Worm (Caenorhabditis elegans) whole organism, young adult: Measurements from ENCODE around the gene skr-13.

Experiments used
- Y56A3A.18 ChIP-seq: fragments of 200-800 bp; sonication (Bioruptor generic); IDR thresholded peaks from 2 replicates; pipeline ENCODE4 v1.3.6; 2022; ENCODE audit warnings: missing genetic modification reagents, missing genetic modification characterization, missing compliant biosample characterization
- ama-1 ChIP-seq, 3 experiments: fragments of 150-350 bp in 1 of 3; sonication (generic microtip) in 2 of 3; optimal IDR thresholded peaks; 2 replicates each; lab custom pipeline; 2014 to 2018; ENCODE audit warnings: missing biosample characterization in 2 of 3, missing genetic modification characterization in 2 of 3, missing genetic modification reagents in 2 of 3
- ceh-27 ChIP-seq: fragments of 200-800 bp; sonication (Bioruptor generic); optimal IDR thresholded peaks from 2 replicates; lab custom pipeline; 2018; ENCODE audit warnings: mild to moderate bottlenecking, missing genetic modification characterization, moderate library complexity, missing compliant biosample characterization
- ceh-40 ChIP-seq: fragments of 200-800 bp; sonication (Bioruptor generic); IDR thresholded peaks from 2 replicates; pipeline ENCODE4 v1.3.6; 2022; ENCODE audit warnings: missing genetic modification characterization, missing compliant biosample characterization
- ekl-4 ChIP-seq: fragments of 200-800 bp; sonication (Bioruptor generic); IDR thresholded peaks from 2 replicates; pipeline ENCODE4 v1.3.6; 2022; ENCODE audit warnings: missing genetic modification reagents, missing genetic modification characterization, missing compliant biosample characterization
- lin-54 ChIP-seq: fragments of 200-800 bp; sonication (Bioruptor generic); optimal IDR thresholded peaks from 2 replicates; lab custom pipeline; 2018; ENCODE audit warnings: mild to moderate bottlenecking, missing genetic modification characterization, missing compliant biosample characterization
- madf-8 ChIP-seq: fragments of 200-800 bp; sonication (Bioruptor generic); conservative IDR thresholded peaks from 2 replicates; pipeline ENCODE4 v1.3.6; 2022; ENCODE audit warnings: missing genetic modification reagents, missing genetic modification characterization, missing compliant biosample characterization
- somi-1 ChIP-seq: fragments of 200-800 bp; sonication (Bioruptor generic); optimal IDR thresholded peaks from 2 replicates; lab custom pipeline; 2018; ENCODE audit warnings: mild to moderate bottlenecking, missing genetic modification characterization, missing compliant biosample characterization
- unc-130 ChIP-seq: sonication (generic microtip); optimal IDR thresholded peaks from 2 replicates; lab custom pipeline; 2016; ENCODE audit warnings: missing genetic modification reagents, missing genetic modification characterization, missing compliant biosample characterization
- zim-3 ChIP-seq: sonication (generic microtip); optimal IDR thresholded peaks from 2 replicates; lab custom pipeline; 2017; ENCODE audit warnings: mild to moderate bottlenecking, missing genetic modification characterization, moderate library complexity, missing compliant biosample characterization

ce11 chrIV:17121058-17121773 is 41.2 kb downstream of the skr-13 start:
- no peak for TF ChIP-seq ekl-4 (GFP tag; lab: Robert Waterston, UW)
- no peak for TF ChIP-seq zim-3 (tag; lab: Kevin White, UChicago)
- TF ChIP-seq ceh-40 (GFP tag; lab: Robert Waterston, UW), result no peak
- no peak for TF ChIP-seq ceh-27 (GFP tag; lab: Kevin White, UChicago)
- no peak for TF ChIP-seq ama-1 (optimal IDR thresholded peaks at IDR 0.05; lab: Kevin White, UChicago)
- TF ChIP-seq ama-1 (GFP tag; optimal IDR thresholded peaks at IDR 0.05; lab: Kevin White, UChicago), result no peak
- TF ChIP-seq madf-8 (GFP tag; lab: Robert Waterston, UW), result no peak
- TF ChIP-seq unc-130 (GFP tag; lab: Kevin White, UChicago), result no peak
- TF ChIP-seq lin-54 (GFP tag; lab: Kevin White, UChicago), result no peak
- TF ChIP-seq Y56A3A.18 (GFP tag; lab: Robert Waterston, UW), result no peak
- no peak for TF ChIP-seq somi-1 (GFP tag; lab: Kevin White, UChicago)
